Worm (Caenorhabditis elegans) whole organism, L4/young adult: ENCODE results near the gene gst-24.
A peak's percentile ranks its signal among the peaks of the same experiment; 100 is the strongest.

Experiments
- W03F9.2 ChIP-seq: fragments of 150-350 bp; optimal IDR thresholded peaks from 2 replicates; lab custom pipeline; 2014; ENCODE audit warnings: missing biosample characterization, missing genetic modification characterization
- dao-5 ChIP-seq: sonication (generic microtip); optimal IDR thresholded peaks from 2 replicates; lab custom pipeline; 2016; ENCODE audit warnings: missing genotype, missing genetic modification characterization, moderate library complexity, missing compliant biosample characterization
- him-1 ChIP-seq: sonication (generic microtip); optimal IDR thresholded peaks from 2 replicates; lab custom pipeline; 2016; ENCODE audit warnings: missing genotype, missing genetic modification reagents, missing genetic modification characterization, missing compliant biosample characterization

The gst-24 gene

ce11 chrII:13616000-13616399 lies 4.8 kb upstream of the gst-24 start, which contains the start of gene gst-14:
Gene gst-14, minus strand, starts transcription at chrII:13616100.
- TF ChIP-seq W03F9.2 (tag; lab: Kevin White, UChicago), result no peak
- no peak for TF ChIP-seq him-1 (tag; lab: Kevin White, UChicago)
- TF ChIP-seq dao-5 (tag; lab: Kevin White, UChicago), result no peak

ce11 chrII:13614516-13614915 lies 3.4 kb upstream of the gst-24 start:
- TF ChIP-seq W03F9.2 (tag; lab: Kevin White, UChicago) (no peak), dao-5 (tag; lab: Kevin White, UChicago) (no peak), him-1 (tag; lab: Kevin White, UChicago) (no peak)

- no peak for TF ChIP-seq W03F9.2 (tag; lab: Kevin White, UChicago)
- no peak for TF ChIP-seq him-1 (tag; lab: Kevin White, UChicago)
- no peak for TF ChIP-seq dao-5 (tag; lab: Kevin White, UChicago)
Measured at ce11 chrII:13613096-13613495, 1.9 kb upstream of the gst-24 start, which contains the start of gene gst-15. Gene gst-15, minus strand, starts transcription at chrII:13613196.

ce11 chrII:13609655-13610054 lies 1.5 kb downstream of the gst-24 start, which contains the start of gene gst-20:
Gene gst-20, minus strand, starts transcription at chrII:13609824.
- TF ChIP-seq W03F9.2 (tag; lab: Kevin White, UChicago), result no peak
- TF ChIP-seq him-1 (tag; lab: Kevin White, UChicago), result no peak
- TF ChIP-seq dao-5 (tag; lab: Kevin White, UChicago), result no peak

ce11 chrII:13600904-13601303 lies 10.3 kb downstream of the gst-24 start, which contains the start of gene csp-1:
Gene csp-1, plus strand, starts transcription at chrII:13601204.
- TF ChIP-seq W03F9.2 (tag; lab: Kevin White, UChicago), result no peak
- no peak for TF ChIP-seq dao-5 (tag; lab: Kevin White, UChicago)
- TF ChIP-seq him-1 (tag; lab: Kevin White, UChicago), result no peak

ce11 chrII:13596505-13596977 lies 14.6 kb downstream of the gst-24 start, which contains the start of the genes fbxc-23 and csc-1:
Gene fbxc-23, minus strand, starts transcription at chrII:13596555.
Gene csc-1, plus strand, starts transcription at chrII:13596955.
- TF ChIP-seq him-1 (tag; lab: Kevin White, UChicago), result no peak
- TF ChIP-seq W03F9.2 (tag; lab: Kevin White, UChicago), result peak; percentile 52

ce11 chrII:13595279-13595678 lies 15.9 kb downstream of the gst-24 start:
- TF ChIP-seq him-1 (tag; lab: Kevin White, UChicago), result no peak
- TF ChIP-seq W03F9.2 (tag; lab: Kevin White, UChicago), result no peak
- no peak for TF ChIP-seq dao-5 (tag; lab: Kevin White, UChicago)

- TF ChIP-seq him-1 (tag; lab: Kevin White, UChicago) (no peak), W03F9.2 (tag; lab: Kevin White, UChicago) (no peak), dao-5 (tag; lab: Kevin White, UChicago) (no peak)
Measured at ce11 chrII:13593659-13594221, 17.4 kb downstream of the gst-24 start, which contains the start of gene clec-146. Gene clec-146, minus strand, starts transcription at chrII:13593774.

ce11 chrII:13590461-13590860 lies 20.7 kb downstream of the gst-24 start, which contains the start of gene clec-145:
Gene clec-145, minus strand, starts transcription at chrII:13590561.
- TF ChIP-seq W03F9.2 (tag; lab: Kevin White, UChicago) (no peak), him-1 (tag; lab: Kevin White, UChicago) (no peak), dao-5 (tag; lab: Kevin White, UChicago) (no peak)

- TF ChIP-seq him-1 (tag; lab: Kevin White, UChicago) (no peak), W03F9.2 (tag; lab: Kevin White, UChicago) (no peak), dao-5 (tag; lab: Kevin White, UChicago) (no peak)
Measured at ce11 chrII:13585655-13586170, 25.5 kb downstream of the gst-24 start, which contains the start of gene Y48E1B.8. Gene Y48E1B.8, plus strand, starts transcription at chrII:13585705.

ce11 chrII:13575018-13575948 lies 35.9 kb downstream of the gst-24 start, which contains the start of the genes mrpl-37 and lin-38:
Gene mrpl-37, minus strand, starts transcription at chrII:13575068.
Gene lin-38, plus strand, starts transcription at chrII:13575925.
- TF ChIP-seq him-1 (tag; lab: Kevin White, UChicago) (no peak), W03F9.2 (tag; lab: Kevin White, UChicago) (no peak), dao-5 (tag; lab: Kevin White, UChicago) (no peak)

ce11 chrII:13574395-13574794 lies 36.8 kb downstream of the gst-24 start:
- TF ChIP-seq W03F9.2 (tag; lab: Kevin White, UChicago) (no peak), him-1 (tag; lab: Kevin White, UChicago) (no peak), dao-5 (tag; lab: Kevin White, UChicago) (no peak)
